Fruit fly (Drosophila melanogaster): ENCODE results near the gene Dmtn.
A peak's percentile ranks its signal among the peaks of the same experiment; 100 is the strongest.

The Dmtn gene

dm6 chr3R:6419942-6420341, 14.2 kb upstream of the Dmtn start:
- peak; percentile 31 for TF ChIP-seq psq (GFP tag; optimal IDR thresholded peaks at IDR 0.05)
- no peak for TF ChIP-seq N (GFP tag; optimal IDR thresholded peaks at IDR 0.05)
- no peak for TF ChIP-seq h (GFP tag; optimal IDR thresholded peaks at IDR 0.05)
- no peak for TF ChIP-seq fru (GFP tag; optimal IDR thresholded peaks at IDR 0.05)
- TF ChIP-seq tai (GFP tag; optimal IDR thresholded peaks at IDR 0.05), result no peak
- peak in 1 of 2 experiments; percentile 11 for TF ChIP-seq dl (GFP tag; optimal IDR thresholded peaks at IDR 0.05; ENCODE audit: insufficient read depth in 1 of 2, partially characterized antibody in 2 of 2)
- peak; percentile 14 for TF ChIP-seq Hr83 (GFP tag; optimal IDR thresholded peaks at IDR 0.05; ENCODE audit: poor library complexity, severe bottlenecking)
- TF ChIP-seq rgr (GFP tag; optimal IDR thresholded peaks at IDR 0.05), result no peak
- no peak for TF ChIP-seq GATAd (GFP tag; optimal IDR thresholded peaks at IDR 0.05)
- no peak for TF ChIP-seq Vsx2 (GFP tag; optimal IDR thresholded peaks at IDR 0.05; ENCODE audit: partially characterized antibody)
- TF ChIP-seq Rel (GFP tag; optimal IDR thresholded peaks at IDR 0.05), result no peak
- TF ChIP-seq Rel (tag; optimal IDR thresholded peaks at IDR 0.05), result no peak
- no peak for TF ChIP-seq OdsH (GFP tag; optimal IDR thresholded peaks at IDR 0.05)
- no peak for TF ChIP-seq dsf (GFP tag; optimal IDR thresholded peaks at IDR 0.05; ENCODE audit: borderline replicate concordance)
- TF ChIP-seq br (GFP tag; optimal IDR thresholded peaks at IDR 0.05), result no peak
- no peak for TF ChIP-seq Mio (GFP tag; optimal IDR thresholded peaks at IDR 0.05)
- no peak for TF ChIP-seq foxo (GFP tag; optimal IDR thresholded peaks at IDR 0.05)
- TF ChIP-seq sv (GFP tag; optimal IDR thresholded peaks at IDR 0.05), result no peak
- no peak for TF ChIP-seq Dif (GFP tag; optimal IDR thresholded peaks at IDR 0.05; ENCODE audit: partially characterized antibody)
- no peak for TF ChIP-seq pan (optimal IDR thresholded peaks at IDR 0.05)
- no peak for TF ChIP-seq CG9705 (GFP tag; optimal IDR thresholded peaks at IDR 0.05)
- no peak for TF ChIP-seq sage (GFP tag; optimal IDR thresholded peaks at IDR 0.05)
- TF ChIP-seq CG32264 (GFP tag; optimal IDR thresholded peaks at IDR 0.05), result no peak

dm6 chr3R:6419103-6419502, 13.4 kb upstream of the Dmtn start:
- TF ChIP-seq CrebA (GFP tag; optimal IDR thresholded peaks at IDR 0.05; ENCODE audit: borderline replicate concordance), result no peak
- TF ChIP-seq Hr78 (GFP tag; optimal IDR thresholded peaks at IDR 0.05), result no peak
- TF ChIP-seq psq (GFP tag; optimal IDR thresholded peaks at IDR 0.05), result no peak
- no peak for TF ChIP-seq dmrt93B (GFP tag; optimal IDR thresholded peaks at IDR 0.05)
- TF ChIP-seq CG9705 (GFP tag; optimal IDR thresholded peaks at IDR 0.05), result no peak
- no peak for TF ChIP-seq tai (GFP tag; optimal IDR thresholded peaks at IDR 0.05)
- no peak for TF ChIP-seq Mio (GFP tag; optimal IDR thresholded peaks at IDR 0.05)
- TF ChIP-seq woc (GFP tag; optimal IDR thresholded peaks at IDR 0.05), result no peak
- no peak for TF ChIP-seq Sp1 (GFP tag; optimal IDR thresholded peaks at IDR 0.05)
- TF ChIP-seq Rel (GFP tag; optimal IDR thresholded peaks at IDR 0.05), result no peak
- TF ChIP-seq Rel (tag; optimal IDR thresholded peaks at IDR 0.05), result no peak
- no peak for TF ChIP-seq HLH106 (tag; optimal IDR thresholded peaks at IDR 0.05)
- no peak for TF ChIP-seq Dfd (GFP tag; optimal IDR thresholded peaks at IDR 0.05)
- TF ChIP-seq N (GFP tag; optimal IDR thresholded peaks at IDR 0.05), result no peak
- TF ChIP-seq brk (GFP tag; optimal IDR thresholded peaks at IDR 0.05), result no peak
- TF ChIP-seq fru (GFP tag; optimal IDR thresholded peaks at IDR 0.05), result no peak
- TF ChIP-seq Dif (GFP tag; optimal IDR thresholded peaks at IDR 0.05; ENCODE audit: partially characterized antibody), result no peak
- no peak for TF ChIP-seq br (GFP tag; optimal IDR thresholded peaks at IDR 0.05)
- no peak for TF ChIP-seq sage (GFP tag; optimal IDR thresholded peaks at IDR 0.05)

DNA sequence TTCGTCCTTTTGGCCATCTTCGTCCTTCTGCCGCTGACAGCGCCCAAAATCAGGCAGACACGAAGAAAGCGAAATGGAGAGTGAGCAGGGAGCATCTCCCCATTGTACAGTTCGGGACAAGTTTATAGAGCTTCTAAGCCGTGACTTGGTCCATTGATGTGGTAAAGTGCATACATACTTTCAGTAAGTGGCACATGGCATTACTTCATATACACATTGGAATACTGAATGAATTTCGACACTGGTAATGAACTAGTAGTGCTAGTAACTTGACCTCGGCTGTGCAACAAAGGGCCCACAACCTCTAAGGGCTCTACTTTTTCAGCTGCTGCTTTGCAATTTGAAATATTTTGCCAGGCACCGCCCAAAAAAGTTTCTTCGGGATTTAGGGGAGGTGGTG, 10.5 kb upstream of the Dmtn start:
- TF ChIP-seq dl (GFP tag; optimal IDR thresholded peaks at IDR 0.05; ENCODE audit: insufficient read depth in 1 of 2, partially characterized antibody in 2 of 2), result no peak
- no peak for TF ChIP-seq Dfd (GFP tag; optimal IDR thresholded peaks at IDR 0.05)
- no peak for TF ChIP-seq sage (GFP tag; optimal IDR thresholded peaks at IDR 0.05)
- peak; percentile 23 for TF ChIP-seq fru (GFP tag; optimal IDR thresholded peaks at IDR 0.05)
- TF ChIP-seq Dif (GFP tag; optimal IDR thresholded peaks at IDR 0.05; ENCODE audit: partially characterized antibody), result no peak
- peak; percentile 37 for TF ChIP-seq Sp1 (GFP tag; optimal IDR thresholded peaks at IDR 0.05)
- TF ChIP-seq Hnf4 (GFP tag; optimal IDR thresholded peaks at IDR 0.05), result peak; percentile 52
- peak; percentile 62 for TF ChIP-seq rgr (GFP tag; optimal IDR thresholded peaks at IDR 0.05)
- TF ChIP-seq Vsx2 (GFP tag; optimal IDR thresholded peaks at IDR 0.05; ENCODE audit: partially characterized antibody), result no peak
- TF ChIP-seq CG32264 (GFP tag; optimal IDR thresholded peaks at IDR 0.05), result peak; percentile 35
- TF ChIP-seq h (GFP tag; optimal IDR thresholded peaks at IDR 0.05), result peak; percentile 42
- no peak for TF ChIP-seq N (GFP tag; optimal IDR thresholded peaks at IDR 0.05)
- TF ChIP-seq br (GFP tag; optimal IDR thresholded peaks at IDR 0.05), result peak; percentile 43
- peak; percentile 21 for TF ChIP-seq psq (GFP tag; optimal IDR thresholded peaks at IDR 0.05)
- TF ChIP-seq Hr83 (GFP tag; optimal IDR thresholded peaks at IDR 0.05; ENCODE audit: poor library complexity, severe bottlenecking), result peak; percentile 25
- TF ChIP-seq dmrt93B (GFP tag; optimal IDR thresholded peaks at IDR 0.05), result peak; percentile 4
- TF ChIP-seq ey (GFP tag; optimal IDR thresholded peaks at IDR 0.05), result peak; percentile 52
- TF ChIP-seq brk (GFP tag; optimal IDR thresholded peaks at IDR 0.05), result no peak
- TF ChIP-seq Myc (optimal IDR thresholded peaks at IDR 0.05), result no peak
- TF ChIP-seq usp (GFP tag; optimal IDR thresholded peaks at IDR 0.05), result no peak
- no peak for TF ChIP-seq jim (GFP tag; optimal IDR thresholded peaks at IDR 0.05)
- TF ChIP-seq foxo (GFP tag; optimal IDR thresholded peaks at IDR 0.05), result peak in 1 of 2 experiments; percentile 61
- peak; percentile 29 for TF ChIP-seq HLH106 (tag; optimal IDR thresholded peaks at IDR 0.05)
- peak; percentile 62 for TF ChIP-seq sv (GFP tag; optimal IDR thresholded peaks at IDR 0.05)
- TF ChIP-seq OdsH (GFP tag; optimal IDR thresholded peaks at IDR 0.05), result peak; percentile 44

All from whole organism, wandering third instar larva.